Fruit fly (Drosophila melanogaster) whole organism, larva: Measurements from ENCODE around the gene Ski6.

Experiments
- noc ChIP-seq: fragments of 200-800 bp; sonication (Bioruptor generic); optimal IDR thresholded peaks from 3 replicates; lab custom pipeline; 2019; ENCODE audit warnings: missing biosample characterization, mild to moderate bottlenecking, missing genetic modification characterization, moderate library complexity

The Ski6 gene

dm6 chr2L:13191052-13191678 lies 31.1 kb downstream of the Ski6 start:
- no peak for TF ChIP-seq noc (tag; lab: Kevin White, UChicago)

dm6 chr2L:13190534-13190933 lies 31.7 kb downstream of the Ski6 start:
- TF ChIP-seq noc (tag; lab: Kevin White, UChicago) = peak; percentile 93

- TF ChIP-seq noc (tag; lab: Kevin White, UChicago) = no peak
Measured at dm6 chr2L:13183150-13183549, 39.1 kb downstream of the Ski6 start, which contains the start of gene Rsph1. TSS of gene Rsph1 (plus strand) at chr2L:13183450.

DNA sequence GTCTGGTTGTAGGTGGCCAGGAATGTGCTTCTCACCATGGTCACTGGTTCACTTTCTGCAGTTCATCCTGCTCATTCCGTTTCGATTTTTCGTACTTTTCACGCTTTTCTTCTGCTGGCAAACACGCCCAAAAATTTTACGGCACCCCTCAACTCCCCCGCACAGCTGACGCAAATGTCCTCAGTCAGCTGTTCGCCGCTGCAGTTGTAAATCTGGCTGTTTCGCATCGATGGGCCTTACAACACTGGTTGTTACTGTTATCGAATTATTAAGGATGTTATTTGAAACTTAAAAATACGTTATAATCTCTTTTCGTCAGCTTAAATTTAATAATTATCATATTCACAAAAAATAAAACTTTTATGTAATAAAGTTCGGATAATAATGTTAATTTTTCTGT lies 39.8 kb downstream of the Ski6 start, which contains the start of gene Mgat3:
Gene Mgat3, minus strand, starts transcription at position 182 of the 400 bp plus-strand sequence.
- TF ChIP-seq noc (tag; lab: Kevin White, UChicago) = no peak

- TF ChIP-seq noc (tag; lab: Kevin White, UChicago) = no peak
Measured at dm6 chr2L:13179095-13179494, 43.1 kb downstream of the Ski6 start, which contains the start of gene Alg7. TSS of gene Alg7 (plus strand) at chr2L:13179247.

DNA sequence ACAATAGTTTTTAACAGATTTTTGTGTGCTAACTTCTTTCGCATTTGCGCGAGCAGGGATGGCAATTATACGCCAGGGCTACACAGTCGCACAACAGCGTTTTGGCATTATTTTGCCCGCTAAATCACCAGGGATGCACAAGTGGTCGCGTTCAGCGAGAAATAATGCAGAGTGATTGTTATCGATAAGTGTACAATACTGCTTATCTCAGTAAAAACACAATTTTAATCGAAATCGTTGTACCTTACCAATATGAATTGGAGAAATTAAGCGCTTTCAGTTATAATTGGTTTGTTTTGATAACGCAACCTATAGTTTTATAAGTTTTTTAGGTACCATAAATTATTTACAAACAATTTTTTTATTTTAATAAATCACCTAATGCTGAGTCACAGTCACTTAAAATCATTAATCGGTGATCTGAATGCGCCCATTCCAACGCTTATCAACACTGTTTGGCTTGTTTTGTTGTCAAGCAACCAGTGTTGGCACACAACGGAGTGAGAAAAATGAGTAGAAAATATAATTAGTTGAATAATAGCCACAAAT lies 45.5 kb downstream of the Ski6 start, which contains the start of the genes Sfmbt and CG5439:
Gene Sfmbt, minus strand, starts transcription at position 85 of the 549 bp plus-strand sequence.
Gene CG5439, plus strand, starts transcription at position 450 of the 549 bp plus-strand sequence.
- TF ChIP-seq noc (tag; lab: Kevin White, UChicago) = no peak

DNA sequence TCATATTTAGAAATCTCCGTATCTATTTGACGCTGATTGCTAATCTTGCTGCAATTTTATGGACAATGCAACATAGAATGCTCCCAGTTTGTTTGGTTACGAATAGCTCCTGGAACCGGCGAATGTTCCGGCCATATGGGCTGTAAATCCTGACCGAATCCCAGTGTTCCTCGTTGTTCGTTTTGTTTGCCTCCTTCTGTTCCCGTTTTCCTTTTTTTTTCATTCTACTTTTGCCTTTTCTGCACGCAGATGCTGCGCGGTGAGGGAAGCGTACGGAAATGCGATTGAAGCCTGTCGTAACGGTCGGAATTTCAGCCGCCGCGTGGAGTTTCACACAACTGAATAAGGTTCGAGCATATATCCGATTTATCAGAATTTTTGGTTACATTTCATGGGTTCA lies 46.1 kb downstream of the Ski6 start, which contains the start of gene CG43925:
Gene CG43925, plus strand, starts transcription at position 301 of the 400 bp plus-strand sequence.
- TF ChIP-seq noc (tag; lab: Kevin White, UChicago) = no peak
